Fruit fly (Drosophila melanogaster) whole organism, embryonic: ENCODE results near the gene CG5846.

Experiments used
- Abd-B ChIP-seq: fragments of 200-800 bp; sonication (Bioruptor generic); optimal IDR thresholded peaks from 2 replicates; lab custom pipeline; 2018; ENCODE audit warnings: missing biosample characterization, mild to moderate bottlenecking, missing genetic modification characterization, moderate library complexity
- Bdp1 ChIP-seq: fragments of 200-800 bp; sonication (Bioruptor generic); optimal IDR thresholded peaks from 3 replicates; lab custom pipeline; 2016; ENCODE audit warnings: missing biosample characterization, missing genetic modification characterization
- CG10147 ChIP-seq: fragments of 200-800 bp; sonication (Bioruptor generic); optimal IDR thresholded peaks from 2 replicates; lab custom pipeline; 2019; ENCODE audit warnings: missing biosample characterization, mild to moderate bottlenecking, missing genetic modification characterization, moderate library complexity
- CG10274 ChIP-seq: fragments of 200-800 bp; sonication (Bioruptor generic); optimal IDR thresholded peaks from 3 replicates; lab custom pipeline; 2017; ENCODE audit warnings: missing biosample characterization, mild to moderate bottlenecking, missing genetic modification characterization
- CG11085 ChIP-seq: fragments of 200-800 bp; sonication (Bioruptor generic); IDR thresholded peaks from 2 replicates; pipeline ENCODE4 v1.3.6; 2022; ENCODE audit warnings: missing biosample characterization, missing genetic modification characterization
- CG11093 ChIP-seq: fragments of 200-800 bp; sonication (Bioruptor generic); IDR thresholded peaks from 3 replicates; pipeline ENCODE4 v1.3.6; 2022; ENCODE audit warnings: missing biosample characterization, missing genetic modification characterization
- CG11247 ChIP-seq: fragments of 200-800 bp; sonication (Bioruptor generic); IDR thresholded peaks from 2 replicates; pipeline ENCODE4 v1.3.6; 2022; ENCODE audit warnings: missing biosample characterization, missing genetic modification characterization
- CG14050 ChIP-seq: fragments of 200-800 bp; sonication (Bioruptor generic); IDR thresholded peaks from 3 replicates; pipeline ENCODE4 v1.3.6; 2022; ENCODE audit warnings: missing biosample characterization, missing genetic modification characterization
- CG14860 ChIP-seq: fragments of 200-800 bp; sonication (Bioruptor generic); IDR thresholded peaks from 3 replicates; pipeline ENCODE4 v1.3.6; 2022; ENCODE audit warnings: missing biosample characterization, missing genetic modification characterization; ENCODE audit not compliant: partially characterized antibody
- CG1602 ChIP-seq: fragments of 200-800 bp; sonication (Bioruptor generic); optimal IDR thresholded peaks from 3 replicates; lab custom pipeline; 2016; ENCODE audit warnings: missing biosample characterization, missing genetic modification characterization
- CG31441 ChIP-seq: fragments of 200-800 bp; sonication (Bioruptor generic); IDR thresholded peaks from 2 replicates; pipeline ENCODE4 v1.3.6; 2022; ENCODE audit warnings: missing biosample characterization, missing genetic modification characterization
- CG43689 ChIP-seq: fragments of 200-800 bp; sonication (Bioruptor generic); IDR thresholded peaks from 2 replicates; pipeline ENCODE4 v1.3.6; 2022; ENCODE audit warnings: missing biosample characterization, missing genetic modification characterization
- CG4730 ChIP-seq: fragments of 200-800 bp; sonication (Bioruptor generic); IDR thresholded peaks from 2 replicates; pipeline ENCODE4 v1.3.6; 2022; ENCODE audit warnings: missing biosample characterization, missing genetic modification characterization
- CG6175 ChIP-seq: fragments of 200-800 bp; sonication (Bioruptor generic); IDR thresholded peaks from 3 replicates; pipeline ENCODE4 v1.3.6; 2022; ENCODE audit warnings: missing biosample characterization, missing genetic modification characterization
- CG7556 ChIP-seq: fragments of 200-800 bp; sonication (Bioruptor generic); optimal IDR thresholded peaks from 2 replicates; lab custom pipeline; 2017; ENCODE audit warnings: missing biosample characterization, mild to moderate bottlenecking, missing genetic modification characterization
- CG9609 ChIP-seq: fragments of 200-800 bp; sonication (Bioruptor generic); optimal IDR thresholded peaks from 3 replicates; lab custom pipeline; 2016; ENCODE audit warnings: missing biosample characterization, missing genetic modification characterization
- CHES-1-like ChIP-seq: fragments of 200-800 bp; sonication (Bioruptor generic); optimal IDR thresholded peaks from 2 replicates; lab custom pipeline; 2016; ENCODE audit warnings: missing biosample characterization, missing genetic modification characterization
- Dfd ChIP-seq, 2 experiments: fragments of >200 bp; optimal IDR thresholded peaks; 2 replicates each; lab custom pipeline; 2017; ENCODE audit warnings: missing biosample characterization in 2 of 2, missing genetic modification characterization in 2 of 2
- E2f2 ChIP-seq: fragments of 200-800 bp; sonication (Bioruptor generic); IDR thresholded peaks from 2 replicates; pipeline ENCODE4 v1.3.6; 2022; ENCODE audit warnings: missing biosample characterization, missing genetic modification characterization
- Ets97D ChIP-seq: fragments of 200-800 bp; sonication (Bioruptor generic); optimal IDR thresholded peaks from 3 replicates; lab custom pipeline; 2016; ENCODE audit warnings: missing biosample characterization, missing genetic modification characterization
- Gug ChIP-seq: fragments of 200-800 bp; sonication (Bioruptor generic); IDR thresholded peaks from 4 replicates; pipeline ENCODE4 v1.3.6; 2022; ENCODE audit warnings: missing biosample characterization, missing genetic modification characterization
- HLH54F ChIP-seq: fragments of 200-800 bp; sonication (Bioruptor generic); optimal IDR thresholded peaks from 3 replicates; lab custom pipeline; 2016; ENCODE audit warnings: missing biosample characterization, missing genetic modification characterization
- Hr39 ChIP-seq: fragments of >200 bp; optimal IDR thresholded peaks from 2 replicates; lab custom pipeline; 2017
- Kr ChIP-seq: fragments of 200-800 bp; sonication (Bioruptor generic); optimal IDR thresholded peaks from 2 replicates; lab custom pipeline; 2017; ENCODE audit warnings: missing biosample characterization, mild to moderate bottlenecking, missing genetic modification characterization
- MESR4 ChIP-seq: fragments of 200-800 bp; sonication (Bioruptor generic); optimal IDR thresholded peaks from 2 replicates; lab custom pipeline; 2018; ENCODE audit warnings: missing biosample characterization, mild to moderate bottlenecking, missing genetic modification characterization, moderate library complexity
- Nf-YB ChIP-seq: fragments of 200-800 bp; sonication (Bioruptor generic); optimal IDR thresholded peaks from 3 replicates; lab custom pipeline; 2019; ENCODE audit warnings: missing biosample characterization, mild to moderate bottlenecking, missing genetic modification characterization, moderate library complexity
- PHDP ChIP-seq: fragments of 200-800 bp; sonication (Bioruptor generic); optimal IDR thresholded peaks from 3 replicates; lab custom pipeline; 2018; ENCODE audit warnings: missing biosample characterization, mild to moderate bottlenecking, missing genetic modification characterization, moderate library complexity
- Rx ChIP-seq: fragments of 200-800 bp; sonication (Bioruptor generic); IDR thresholded peaks from 2 replicates; pipeline ENCODE4 v1.3.6; 2022; ENCODE audit warnings: missing biosample characterization, missing genetic modification characterization
- Spps ChIP-seq: fragments of 200-800 bp; sonication (Bioruptor generic); optimal IDR thresholded peaks from 2 replicates; lab custom pipeline; 2018; ENCODE audit warnings: missing biosample characterization, mild to moderate bottlenecking, missing genetic modification characterization
- amos ChIP-seq: fragments of 200-800 bp; sonication (Bioruptor generic); IDR thresholded peaks from 2 replicates; pipeline ENCODE4 v1.3.6; 2022; ENCODE audit warnings: missing biosample characterization, missing genetic modification characterization; ENCODE audit not compliant: partially characterized antibody
- ase ChIP-seq: fragments of 200-800 bp; sonication (Bioruptor generic); IDR thresholded peaks from 3 replicates; pipeline ENCODE4 v1.3.6; 2022; ENCODE audit warnings: missing biosample characterization, missing genetic modification characterization
- ato ChIP-seq: fragments of 200-800 bp; sonication (Bioruptor generic); IDR thresholded peaks from 2 replicates; pipeline ENCODE4 v1.3.6; 2022; ENCODE audit warnings: missing biosample characterization, missing genetic modification characterization; ENCODE audit not compliant: partially characterized antibody
- bcd ChIP-seq: fragments of 200-800 bp; sonication (Bioruptor generic); optimal IDR thresholded peaks from 2 replicates; lab custom pipeline; 2017; ENCODE audit warnings: missing biosample characterization, mild to moderate bottlenecking, missing genetic modification characterization
- bigmax ChIP-seq: fragments of 200-800 bp; sonication (Bioruptor generic); optimal IDR thresholded peaks from 2 replicates; lab custom pipeline; 2018; ENCODE audit warnings: missing biosample characterization, mild to moderate bottlenecking, missing genetic modification characterization
- bsh ChIP-seq, 2 experiments: fragments of 200-800 bp; sonication (Bioruptor generic); optimal IDR thresholded peaks; 2 replicates each; lab custom pipeline; 2017 to 2018; ENCODE audit warnings: mild to moderate bottlenecking in 2 of 2, missing biosample characterization in 2 of 2, missing genetic modification characterization in 2 of 2, moderate library complexity in 1 of 2
- chm ChIP-seq: fragments of 200-800 bp; sonication (Bioruptor generic); IDR thresholded peaks from 2 replicates; pipeline ENCODE4 v1.3.6; 2022; ENCODE audit warnings: missing biosample characterization, missing genetic modification characterization
- crc ChIP-seq: fragments of 200-800 bp; sonication (Bioruptor generic); optimal IDR thresholded peaks from 2 replicates; lab custom pipeline; 2016; ENCODE audit warnings: missing biosample characterization, missing genetic modification characterization
- croc ChIP-seq: fragments of 200-800 bp; sonication (Bioruptor generic); conservative IDR thresholded peaks from 3 replicates; pipeline ENCODE4 v1.3.6; 2022; ENCODE audit warnings: missing biosample characterization, missing genetic modification characterization
- da ChIP-seq: fragments of 200-800 bp; sonication (Bioruptor generic); optimal IDR thresholded peaks from 2 replicates; lab custom pipeline; 2016; ENCODE audit warnings: missing biosample characterization, missing genetic modification characterization
- fd3F ChIP-seq: fragments of 200-800 bp; sonication (Bioruptor generic); optimal IDR thresholded peaks from 2 replicates; lab custom pipeline; 2018; ENCODE audit warnings: missing biosample characterization, mild to moderate bottlenecking, missing genetic modification characterization, moderate library complexity
- gfzf ChIP-seq: fragments of 200-800 bp; sonication (Bioruptor generic); optimal IDR thresholded peaks from 2 replicates; lab custom pipeline; 2016; ENCODE audit warnings: missing biosample characterization, mild to moderate bottlenecking, missing genetic modification characterization, moderate library complexity
- h ChIP-seq: fragments of >200 bp; optimal IDR thresholded peaks from 2 replicates; lab custom pipeline; 2017
- lov ChIP-seq, 2 experiments: fragments of 200-800 bp in 1 of 2; fragments of >200 bp in 1 of 2; sonication (Bioruptor generic) in 1 of 2; IDR thresholded peaks in 1 of 2; optimal IDR thresholded peaks in 1 of 2; 2 replicates in 1 of 2; 3 replicates in 1 of 2; pipeline versions ENCODE4 v1.3.6 to Lab custom; 2017 to 2022; ENCODE audit warnings: missing biosample characterization in 1 of 2, missing genetic modification characterization in 1 of 2
- mld ChIP-seq: fragments of 200-800 bp; sonication (Bioruptor generic); IDR thresholded peaks from 3 replicates; pipeline ENCODE4 v1.3.6; 2022; ENCODE audit warnings: missing biosample characterization, missing genetic modification characterization; ENCODE audit not compliant: partially characterized antibody
- stwl ChIP-seq: fragments of 200-800 bp; sonication (Bioruptor generic); optimal IDR thresholded peaks from 3 replicates; lab custom pipeline; 2018; ENCODE audit warnings: missing biosample characterization, mild to moderate bottlenecking, missing genetic modification characterization, moderate library complexity
- tll ChIP-seq, 2 experiments: fragments of 200-800 bp in 1 of 2; fragments of >200 bp in 1 of 2; sonication (Bioruptor generic) in 1 of 2; optimal IDR thresholded peaks; 2 replicates each; lab custom pipeline; 2017 to 2019; ENCODE audit warnings: missing biosample characterization in 2 of 2, missing genetic modification characterization in 2 of 2, mild to moderate bottlenecking in 1 of 2, moderate library complexity in 1 of 2
- ttk ChIP-seq: fragments of 200-800 bp; sonication (Bioruptor generic); IDR thresholded peaks from 2 replicates; pipeline ENCODE4 v2.1.2; 2022; ENCODE audit warnings: missing biosample characterization, missing genetic modification characterization
- usp ChIP-seq: fragments of >200 bp; optimal IDR thresholded peaks from 2 replicates; lab custom pipeline; 2017; ENCODE audit warnings: missing biosample characterization, missing genetic modification characterization
- zfh1 ChIP-seq: fragments of 200-800 bp; sonication (Bioruptor generic); IDR thresholded peaks from 3 replicates; pipeline ENCODE4 v1.3.6; 2022; ENCODE audit warnings: missing biosample characterization, missing genetic modification characterization

The CG5846 gene

DNA sequence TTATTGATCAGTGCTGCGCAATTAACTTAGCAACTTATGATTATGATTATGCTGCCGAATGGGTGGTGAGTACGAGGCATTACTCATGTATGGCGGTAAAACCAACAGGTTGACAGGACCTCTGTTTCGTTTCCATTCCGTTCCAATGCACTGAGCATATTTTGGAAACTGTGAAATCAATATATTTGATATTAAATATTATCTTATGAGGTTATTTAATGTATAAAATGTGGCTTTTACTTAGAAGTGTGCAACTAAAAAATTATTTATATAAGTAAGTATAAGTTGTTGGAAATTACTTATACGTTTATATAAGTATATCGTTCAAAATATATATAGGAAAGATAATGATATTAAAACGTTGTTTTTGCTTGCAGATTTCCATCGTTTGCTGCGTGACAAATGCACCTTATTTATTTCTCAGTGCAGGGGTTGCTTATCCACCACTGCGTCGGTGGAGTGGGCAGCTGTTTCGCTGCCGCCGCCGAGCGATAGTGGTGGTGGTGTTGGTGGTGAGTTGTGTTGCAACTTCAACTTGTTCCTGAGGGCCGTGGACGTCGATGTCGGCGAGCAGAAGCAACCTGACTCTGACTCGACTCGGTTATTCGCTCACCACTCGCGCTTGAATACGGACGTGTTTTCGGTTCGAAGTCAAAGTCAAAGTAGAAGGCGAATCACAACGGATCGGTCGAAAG is 27.2 kb upstream of the CG5846 start, which contains the start of gene bib (continued):
- TF ChIP-seq croc (GFP tag; lab: Robert Waterston, UW), result peak; percentile 66
- TF ChIP-seq stwl, result peak; percentile 46
- TF ChIP-seq Nf-YB, result peak; percentile 70
- TF ChIP-seq CG1602 (GFP tag; lab: Kevin White, UChicago), result peak; percentile 84
- TF ChIP-seq Spps (tag; lab: Kevin White, UChicago), result peak; percentile 67
- peak in 1 of 2 experiments; percentile 92 for TF ChIP-seq tll (GFP tag; optimal IDR thresholded peaks at IDR 0.05; lab: Kevin White, UChicago)
- peak; percentile 30 for TF ChIP-seq Ets97D
- TF ChIP-seq mld (GFP tag; lab: Robert Waterston, UW), result no peak
- peak; percentile 81 for TF ChIP-seq PHDP
- no peak for TF ChIP-seq usp (GFP tag; lab: Kevin White, UChicago)
- no peak; the same call in 1 of the 2 replicates for TF ChIP-seq E2f2 (GFP tag; lab: Robert Waterston, UW)
- TF ChIP-seq Kr (GFP tag; lab: Kevin White, UChicago), result no peak
- peak; percentile 21 for TF ChIP-seq CHES-1-like
- TF ChIP-seq fd3F (GFP tag; lab: Kevin White, UChicago), result peak; percentile 52
- no peak for TF ChIP-seq CG11085 (GFP tag; lab: Robert Waterston, UW)
- peak; percentile 35 for TF ChIP-seq Bdp1 (GFP tag; lab: Kevin White, UChicago)
- TF ChIP-seq chm, result peak; percentile 85
- TF ChIP-seq CG6175 (GFP tag; lab: Robert Waterston, UW), result peak; percentile 23; the same call in 1 of the 3 replicates
- 0 out of 3 replicates have a peak, but pooled peaks have one; percentile 61 for TF ChIP-seq ase (GFP tag; lab: Robert Waterston, UW)
- no peak for TF ChIP-seq da (GFP tag; lab: Kevin White, UChicago)
- TF ChIP-seq ttk (GFP tag; lab: Robert Waterston, UW), result peak; percentile 62; the same call in 1 of the 2 replicates
- peak; percentile 96 for TF ChIP-seq CG31441
- no peak for TF ChIP-seq CG9609 (GFP tag; lab: Kevin White, UChicago)
- TF ChIP-seq amos, result peak; percentile 34; the same call in 1 of the 2 replicates
- TF ChIP-seq CG14860 (GFP tag; lab: Robert Waterston, UW), result no peak
- peak; percentile 69; the same call in 2 of the 3 replicates for TF ChIP-seq zfh1 (GFP tag; lab: Robert Waterston, UW)
- peak; percentile 76 for TF ChIP-seq Abd-B (GFP tag; lab: Kevin White, UChicago)
- no peak for TF ChIP-seq CG43689
- no peak for TF ChIP-seq lov (optimal IDR thresholded peaks at IDR 0.05; lab: Kevin White, UChicago)
- peak; percentile 64; the same call in 1 of the 3 replicates for TF ChIP-seq lov (GFP tag; IDR thresholded peaks at IDR 0.05; lab: Robert Waterston, UW)
- no peak for TF ChIP-seq bigmax (GFP tag; lab: Kevin White, UChicago)
- no peak for TF ChIP-seq CG11247 (GFP tag; lab: Robert Waterston, UW)
- peak; percentile 16 for TF ChIP-seq CG10274
- no peak for TF ChIP-seq gfzf (GFP tag; lab: Kevin White, UChicago)
- no peak for TF ChIP-seq Rx (GFP tag; lab: Robert Waterston, UW)
- peak; percentile 39; the same call in 1 of the 3 replicates for TF ChIP-seq CG14050 (GFP tag; lab: Robert Waterston, UW)
- no peak for TF ChIP-seq ato (GFP tag; lab: Robert Waterston, UW)
- peak; percentile 53; the same call in 2 of the 4 replicates for TF ChIP-seq Gug
- TF ChIP-seq Hr39 (lab: Kevin White, UChicago), result no peak
- peak; percentile 71 for TF ChIP-seq CG11093 (GFP tag; lab: Robert Waterston, UW)
- TF ChIP-seq CG10147, result peak; percentile 74
- TF ChIP-seq HLH54F, result peak; percentile 19
- TF ChIP-seq h (lab: Kevin White, UChicago), result no peak
- TF ChIP-seq MESR4 (GFP tag; lab: Kevin White, UChicago), result peak; percentile 8
- peak in 1 of 2 experiments; percentile 2 for TF ChIP-seq Dfd (GFP tag; optimal IDR thresholded peaks at IDR 0.05; lab: Kevin White, UChicago)
- peak; percentile 70 to 89 for TF ChIP-seq bsh (GFP tag; optimal IDR thresholded peaks at IDR 0.05; lab: Kevin White, UChicago)
- peak; percentile 86 for TF ChIP-seq bcd (GFP tag; lab: Kevin White, UChicago)
- TF ChIP-seq crc (GFP tag; lab: Kevin White, UChicago), result no peak
- peak; percentile 40; the same call in 1 of the 2 replicates for TF ChIP-seq CG4730 (GFP tag; lab: Robert Waterston, UW)
- peak; percentile 95 for TF ChIP-seq CG7556 (GFP tag; lab: Kevin White, UChicago)
